Worm (Caenorhabditis elegans): ENCODE data around the gene C18E9.5.

The C18E9.5 gene

ce11 chrII:9000331-9000730 is 30.6 kb downstream of the C18E9.5 start, which contains the start of gene F44G4.5:
F44G4.5 (minus strand) TSS chrII:9000431.
- no peak for TF ChIP-seq C34B4.2 (tag; optimal IDR thresholded peaks at IDR 0.05)
- TF ChIP-seq mef-2 (tag; optimal IDR thresholded peaks at IDR 0.05): no peak
- TF ChIP-seq efl-1 (optimal IDR thresholded peaks at IDR 0.05): no peak
- TF ChIP-seq efl-1 (GFP tag; optimal IDR thresholded peaks at IDR 0.05 in 1 of 2): no peak
- TF ChIP-seq nhr-28 (tag; optimal IDR thresholded peaks at IDR 0.05): no peak
- TF ChIP-seq nhr-71 (tag; optimal IDR thresholded peaks at IDR 0.05): no peak
- TF ChIP-seq snu-23 (GFP tag; optimal IDR thresholded peaks at IDR 0.05): no peak
- TF ChIP-seq nhr-76 (tag; optimal IDR thresholded peaks at IDR 0.05): no peak
- no peak for TF ChIP-seq ceh-90 (tag; optimal IDR thresholded peaks at IDR 0.05)
- no peak for TF ChIP-seq ztf-11 (tag; optimal IDR thresholded peaks at IDR 0.05)
- TF ChIP-seq nhr-12 (tag; optimal IDR thresholded peaks at IDR 0.05): no peak
- no peak for TF ChIP-seq ces-1 (GFP tag; optimal IDR thresholded peaks at IDR 0.05)
- TF ChIP-seq egl-27 (tag; optimal IDR thresholded peaks at IDR 0.05): no peak
- no peak for TF ChIP-seq lin-39 (tag; optimal IDR thresholded peaks at IDR 0.05)
- TF ChIP-seq tlp-1 (tag; optimal IDR thresholded peaks at IDR 0.05): no peak
- TF ChIP-seq aha-1 (tag; optimal IDR thresholded peaks at IDR 0.05): no peak
- no peak for TF ChIP-seq hlh-4 (tag; optimal IDR thresholded peaks at IDR 0.05)
- no peak for TF ChIP-seq vab-15 (tag; optimal IDR thresholded peaks at IDR 0.05)
- TF ChIP-seq irx-1 (tag; optimal IDR thresholded peaks at IDR 0.05): no peak

ce11 chrII:9001743-9002222 is 32.0 kb downstream of the C18E9.5 start, which contains the start of gene F44G4.6:
F44G4.6 (minus strand) TSS chrII:9001793.
- TF ChIP-seq hpl-2 (GFP tag; optimal IDR thresholded peaks at IDR 0.05) (no peak), efl-1 (optimal IDR thresholded peaks at IDR 0.05) (no peak), efl-1 (GFP tag; optimal IDR thresholded peaks at IDR 0.05 in 1 of 2) (peak in 1 of 2 experiments; percentile 28)

- TF ChIP-seq fkh-8 (tag; optimal IDR thresholded peaks at IDR 0.05): peak; percentile 7
- no peak for TF ChIP-seq rnt-1 (tag; optimal IDR thresholded peaks at IDR 0.05)
Observed at ce11 chrII:9005067-9005466, 35.3 kb downstream of the C18E9.5 start, which contains the start of gene F44G4.7. F44G4.7 (minus strand) TSS chrII:9005167.

- no peak for TF ChIP-seq C16A3.4 (tag; optimal IDR thresholded peaks at IDR 0.05)
- TF ChIP-seq sptf-1 (tag; optimal IDR thresholded peaks at IDR 0.05): no peak
- TF ChIP-seq nhr-47 (tag; optimal IDR thresholded peaks at IDR 0.05): no peak
- TF ChIP-seq snpc-4 (tag; optimal IDR thresholded peaks at IDR 0.05): no peak
- TF ChIP-seq nhr-12 (tag; optimal IDR thresholded peaks at IDR 0.05): no peak
- TF ChIP-seq sup-37 (GFP tag; optimal IDR thresholded peaks at IDR 0.05): no peak
- no peak for TF ChIP-seq lin-13 (GFP tag; optimal IDR thresholded peaks at IDR 0.05)
- no peak for TF ChIP-seq ceh-88 (GFP tag; IDR thresholded peaks at IDR 0.05)
- TF ChIP-seq nhr-20 (tag; optimal IDR thresholded peaks at IDR 0.05): no peak
- no peak for TF ChIP-seq ceh-90 (tag; optimal IDR thresholded peaks at IDR 0.05)
- TF ChIP-seq hpl-2 (GFP tag; optimal IDR thresholded peaks at IDR 0.05): no peak
- no peak for TF ChIP-seq elt-2 (tag; optimal IDR thresholded peaks at IDR 0.05)
- TF ChIP-seq ceh-82 (tag; optimal IDR thresholded peaks at IDR 0.05): no peak
Observed at ce11 chrII:9007741-9008140, 38.0 kb downstream of the C18E9.5 start.

- TF ChIP-seq nhr-71 (tag; optimal IDR thresholded peaks at IDR 0.05) (peak; percentile 84), ceh-8 (GFP tag; optimal IDR thresholded peaks at IDR 0.05) (no peak), ztf-11 (tag; optimal IDR thresholded peaks at IDR 0.05) (no peak), pqm-1 (tag; optimal IDR thresholded peaks at IDR 0.05) (peak; percentile 76), efl-1 (optimal IDR thresholded peaks at IDR 0.05) (no peak), efl-1 (GFP tag; optimal IDR thresholded peaks at IDR 0.05 in 1 of 2) (peak in 1 of 2 experiments; percentile 59), elt-2 (tag; optimal IDR thresholded peaks at IDR 0.05) (peak; percentile 88), isw-1 (GFP tag; IDR thresholded peaks at IDR 0.05) (no peak), unc-130 (tag; optimal IDR thresholded peaks at IDR 0.05) (no peak), egl-13 (tag; optimal IDR thresholded peaks at IDR 0.05) (no peak), tlp-1 (tag; optimal IDR thresholded peaks at IDR 0.05) (peak; percentile 52), lin-35 (GFP tag; optimal IDR thresholded peaks at IDR 0.05) (no peak), nhr-47 (tag; optimal IDR thresholded peaks at IDR 0.05) (peak; percentile 57), aha-1 (tag; optimal IDR thresholded peaks at IDR 0.05) (no peak), irx-1 (tag; optimal IDR thresholded peaks at IDR 0.05) (no peak), fkh-8 (tag; optimal IDR thresholded peaks at IDR 0.05) (peak; percentile 82), unc-98 (GFP tag; IDR thresholded peaks at IDR 0.05) (no peak), dsc-1 (tag; optimal IDR thresholded peaks at IDR 0.05) (peak; percentile 55), C34B4.2 (tag; optimal IDR thresholded peaks at IDR 0.05) (no peak), grh-1 (GFP tag; IDR thresholded peaks at IDR 0.05) (no peak), Y116A8C.19 (tag; optimal IDR thresholded peaks at IDR 0.05; ENCODE audit: borderline replicate concordance) (no peak), alr-1 (tag; optimal IDR thresholded peaks at IDR 0.05; ENCODE audit: borderline replicate concordance) (no peak)
Observed at ce11 chrII:9009976-9010702, 40.4 kb downstream of the C18E9.5 start.
